Worm (Caenorhabditis elegans): Measurements from ENCODE around the gene trpp-9.

Gene trpp-9

DNA sequence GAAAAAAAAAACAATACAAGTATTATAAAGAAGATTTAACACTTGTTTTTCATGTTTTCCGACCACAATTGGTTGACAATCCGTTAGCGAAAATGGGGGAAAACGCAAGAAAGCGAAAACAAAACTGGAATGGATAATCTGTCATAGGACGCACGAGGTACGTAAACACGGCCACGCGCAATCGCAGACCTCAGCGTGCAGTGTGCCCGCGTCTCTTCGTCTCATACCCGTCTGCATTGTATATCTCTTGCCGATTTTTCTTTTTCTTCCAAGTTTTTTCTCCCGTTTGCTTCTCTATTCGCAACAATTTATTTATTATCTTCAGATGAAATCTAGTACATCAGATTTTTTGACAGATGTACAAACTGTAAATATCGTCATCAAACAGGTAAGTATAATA, at the start of gene trpp-9:
Gene trpp-9 (plus strand): TSS at position 261 of the 400 bp plus-strand sequence.
- TF ChIP-seq tbx-2 (tag; optimal IDR thresholded peaks at IDR 0.05) (peak; percentile 29), hlh-30 (tag; optimal IDR thresholded peaks at IDR 0.05; ENCODE audit: insufficient read depth) (peak; percentile 83), unc-42 (tag; optimal IDR thresholded peaks at IDR 0.05) (no peak), hlh-15 (tag; optimal IDR thresholded peaks at IDR 0.05) (no peak), unc-55 (GFP tag; optimal IDR thresholded peaks at IDR 0.05) (peak; percentile 27), hlh-6 (tag; optimal IDR thresholded peaks at IDR 0.05) (no peak), F13H6.1 (tag; optimal IDR thresholded peaks at IDR 0.05) (no peak), nfya-1 (tag; optimal IDR thresholded peaks at IDR 0.05) (peak; percentile 48), dve-1 (tag; optimal IDR thresholded peaks at IDR 0.05) (peak; percentile 29), sdc-2 (tag; optimal IDR thresholded peaks at IDR 0.05) (peak; percentile 3), ceh-31 (tag; optimal IDR thresholded peaks at IDR 0.05) (peak; percentile 47), che-1 (tag; optimal IDR thresholded peaks at IDR 0.05) (no peak), ceh-18 (tag; optimal IDR thresholded peaks at IDR 0.05) (peak; percentile 8), ceh-34 (tag; optimal IDR thresholded peaks at IDR 0.05) (peak; percentile 16)

DNA sequence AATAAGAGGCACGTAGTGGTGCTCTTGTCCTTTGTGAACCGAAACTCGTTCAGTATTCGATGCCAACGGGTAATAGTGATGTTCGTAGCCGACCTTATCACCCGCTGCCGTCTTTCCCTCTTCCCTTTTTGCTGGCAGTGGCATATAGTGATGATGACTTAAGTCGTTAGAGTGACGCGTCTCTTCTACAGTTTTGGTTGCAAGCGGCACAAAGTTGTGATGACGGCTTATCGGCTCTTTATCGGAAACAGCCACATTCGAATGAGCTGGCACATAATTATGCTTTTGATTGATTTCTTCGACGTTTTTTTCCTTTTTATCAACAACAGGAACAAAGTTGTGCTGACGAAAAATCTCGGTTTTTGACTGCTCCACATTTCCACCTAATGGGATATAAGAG, 48.3 kb upstream of the trpp-9 start:
- TF ChIP-seq ttx-3 (tag; optimal IDR thresholded peaks at IDR 0.05) (no peak), rnt-1 (tag; optimal IDR thresholded peaks at IDR 0.05) (no peak), hlh-15 (tag; optimal IDR thresholded peaks at IDR 0.05) (no peak), lim-6 (tag; optimal IDR thresholded peaks at IDR 0.05) (no peak), gmeb-2 (tag; optimal IDR thresholded peaks at IDR 0.05) (no peak), elt-2 (tag; optimal IDR thresholded peaks at IDR 0.05) (peak; percentile 61)

DNA sequence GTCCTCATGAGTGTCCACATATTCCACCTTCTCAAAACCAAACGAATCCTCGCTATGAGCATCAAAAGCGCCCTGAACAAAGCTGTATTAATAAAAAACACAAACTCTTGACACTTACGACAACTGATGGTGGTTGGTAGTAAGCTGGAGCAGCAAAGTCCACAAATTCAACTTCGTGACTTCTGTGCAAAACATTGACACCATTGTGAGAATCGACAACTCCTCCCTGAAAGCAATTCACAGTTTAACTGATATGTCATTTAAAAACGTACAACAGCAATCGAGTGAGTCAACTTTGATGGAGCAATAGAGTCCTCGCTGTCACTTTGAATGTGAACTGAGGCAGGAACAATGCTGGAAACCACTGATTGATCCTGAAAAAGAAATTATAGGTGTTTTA, 46.3 kb upstream of the trpp-9 start:
- no peak for TF ChIP-seq gmeb-2 (tag; optimal IDR thresholded peaks at IDR 0.05)
- no peak for TF ChIP-seq sox-2 (GFP tag; IDR thresholded peaks at IDR 0.05)
- TF ChIP-seq hlh-15 (tag; optimal IDR thresholded peaks at IDR 0.05): no peak
- no peak for TF ChIP-seq ahr-1 (tag; optimal IDR thresholded peaks at IDR 0.05)
- no peak for TF ChIP-seq C08G9.2 (tag; optimal IDR thresholded peaks at IDR 0.05)

- TF ChIP-seq hlh-15 (tag; optimal IDR thresholded peaks at IDR 0.05) (no peak), ceh-45 (GFP tag; IDR thresholded peaks at IDR 0.05) (no peak), ceh-14 (tag; optimal IDR thresholded peaks at IDR 0.05) (no peak), fkh-6 (tag; optimal IDR thresholded peaks at IDR 0.05) (no peak), ceh-9 (tag; optimal IDR thresholded peaks at IDR 0.05) (no peak)
Measured at ce11 chrX:11518415-11518814, 45.3 kb upstream of the trpp-9 start.

DNA sequence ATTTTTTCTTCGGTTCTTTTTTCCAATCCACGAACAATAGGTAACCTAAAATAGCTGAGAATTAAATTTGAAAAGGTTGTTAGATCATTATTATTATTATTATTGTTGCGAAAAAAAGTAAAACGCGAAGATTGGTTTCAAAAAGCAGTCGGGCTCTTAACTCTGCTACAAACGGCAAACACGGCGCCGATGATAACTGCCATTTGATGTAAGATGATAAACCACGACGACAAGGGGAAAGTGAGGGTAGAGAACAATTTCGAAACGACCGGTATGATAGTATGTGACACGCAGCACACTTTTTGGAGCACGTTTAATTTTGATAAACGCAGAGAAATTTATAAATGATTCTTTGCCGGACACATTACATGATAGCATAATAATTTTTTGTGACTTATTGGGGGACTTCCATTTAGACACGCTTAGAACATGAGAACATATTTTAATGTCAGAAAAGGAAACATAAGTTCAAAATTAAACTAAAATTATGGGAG, 44.7 kb upstream of the trpp-9 start, which contains the start of gene hpo-34:
Gene hpo-34 (minus strand): TSS at position 51 of the 494 bp plus-strand sequence.
- peak; percentile 33 for TF ChIP-seq elt-2 (tag; optimal IDR thresholded peaks at IDR 0.05)
- no peak for TF ChIP-seq ceh-30 (tag; optimal IDR thresholded peaks at IDR 0.05)

DNA sequence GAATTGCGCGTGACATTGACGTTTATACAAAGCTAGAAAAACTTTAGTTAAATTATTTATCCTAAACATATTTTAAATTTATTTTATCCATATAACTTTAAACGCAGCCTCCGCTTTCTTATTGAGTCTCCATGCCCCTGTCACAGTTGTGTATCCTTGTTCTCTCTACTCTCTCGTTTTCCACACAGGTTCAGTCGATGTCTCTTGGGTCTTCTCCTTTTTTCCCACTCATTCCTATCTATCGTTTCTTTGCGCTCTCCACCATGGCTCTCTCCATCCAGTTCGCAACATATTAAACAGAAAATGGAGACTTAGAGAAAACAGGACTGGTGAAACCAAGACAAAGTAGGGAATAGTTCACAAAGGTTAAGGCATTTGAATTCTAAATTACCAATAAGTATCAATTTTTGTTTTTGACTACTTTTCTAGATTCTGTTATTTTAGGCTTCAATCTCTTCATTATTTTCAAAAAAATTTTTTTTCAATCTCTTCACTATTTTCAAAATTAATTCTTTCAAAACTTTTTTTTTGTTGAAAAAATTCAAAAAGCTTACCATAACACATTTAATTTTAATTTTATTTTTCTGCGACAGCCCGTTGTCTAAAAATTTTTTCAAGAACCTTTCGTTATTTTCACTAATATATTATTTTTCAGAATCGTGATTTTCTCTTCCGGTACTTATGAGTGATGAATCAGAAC, 41.5 kb upstream of the trpp-9 start, which contains the start of gene sdc-2:
Gene sdc-2 (plus strand): TSS at position 650 of the 700 bp plus-strand sequence.
- peak; percentile 9 for TF ChIP-seq che-1 (tag; optimal IDR thresholded peaks at IDR 0.05)
- peak; percentile 49 for TF ChIP-seq pros-1 (tag; optimal IDR thresholded peaks at IDR 0.05)
- peak; percentile 55 for TF ChIP-seq dve-1 (tag; optimal IDR thresholded peaks at IDR 0.05)
- peak; percentile 58 for TF ChIP-seq unc-55 (GFP tag; optimal IDR thresholded peaks at IDR 0.05)
- no peak for TF ChIP-seq C38D4.7 (GFP tag; optimal IDR thresholded peaks at IDR 0.05)
- TF ChIP-seq ceh-31 (tag; optimal IDR thresholded peaks at IDR 0.05): peak; percentile 74
- TF ChIP-seq fax-1 (tag; optimal IDR thresholded peaks at IDR 0.05): no peak
